Fruit fly (Drosophila melanogaster): ENCODE results near the gene mtSSB.
A peak's percentile ranks its signal among the peaks of the same experiment; 100 is the strongest.

mtSSB gene

dm6 chr3R:16228719-16229704 lies 24.0 kb upstream of the mtSSB start (continued):
- TF ChIP-seq CG10654 (GFP tag; optimal IDR thresholded peaks at IDR 0.05) (no peak), CG10959 (GFP tag; IDR thresholded peaks at IDR 0.05) (no peak), HHEX (GFP tag; optimal IDR thresholded peaks at IDR 0.05) (no peak), dysf (GFP tag; IDR thresholded peaks at IDR 0.05) (no peak), hkb (optimal IDR thresholded peaks at IDR 0.05) (no peak), hkb (GFP tag; IDR thresholded peaks at IDR 0.05) (no peak), CG6854 (GFP tag; optimal IDR thresholded peaks at IDR 0.05) (no peak), CG34224 (GFP tag; IDR thresholded peaks at IDR 0.05; ENCODE audit: partially characterized antibody) (no peak), B-H2 (GFP tag; optimal IDR thresholded peaks at IDR 0.05) (no peak), CG10274 (GFP tag; optimal IDR thresholded peaks at IDR 0.05) (no peak), Side (GFP tag; optimal IDR thresholded peaks at IDR 0.05) (no peak), sd (tag; optimal IDR thresholded peaks at IDR 0.05) (peak; percentile 7), org-1 (GFP tag; optimal IDR thresholded peaks at IDR 0.05) (no peak), run (tag; optimal IDR thresholded peaks at IDR 0.05) (peak; percentile 16), CG12071 (GFP tag; optimal IDR thresholded peaks at IDR 0.05) (no peak), Dref (GFP tag; IDR thresholded peaks at IDR 0.05) (no peak), CG8359 (GFP tag; optimal IDR thresholded peaks at IDR 0.05; ENCODE audit: borderline replicate concordance) (no peak), Aef1 (GFP tag; IDR thresholded peaks at IDR 0.05) (no peak), bsh (GFP tag; optimal IDR thresholded peaks at IDR 0.05) (no peak), kah (GFP tag; optimal IDR thresholded peaks at IDR 0.05) (peak; percentile 92), slp2 (GFP tag; optimal IDR thresholded peaks at IDR 0.05) (no peak), CG2889 (GFP tag; IDR thresholded peaks at IDR 0.05) (no peak), CG3407 (GFP tag; optimal IDR thresholded peaks at IDR 0.05) (no peak), trem (tag; optimal IDR thresholded peaks at IDR 0.05) (no peak), CG10565 (GFP tag; optimal IDR thresholded peaks at IDR 0.05) (no peak), HmgZ (tag; optimal IDR thresholded peaks at IDR 0.05) (no peak), CG11093 (GFP tag; IDR thresholded peaks at IDR 0.05) (no peak), cas (GFP tag; IDR thresholded peaks at IDR 0.05) (no peak), CG13296 (GFP tag; optimal IDR thresholded peaks at IDR 0.05) (no peak), CG1529 (GFP tag; optimal IDR thresholded peaks at IDR 0.05) (no peak), CG14965 (GFP tag; optimal IDR thresholded peaks at IDR 0.05; ENCODE audit: borderline replicate concordance) (no peak), CG10209 (GFP tag; optimal IDR thresholded peaks at IDR 0.05) (no peak), Deaf1 (tag; optimal IDR thresholded peaks at IDR 0.05) (peak; percentile 5), nerfin-1 (tag; optimal IDR thresholded peaks at IDR 0.05) (peak; percentile 54), repo (GFP tag; optimal IDR thresholded peaks at IDR 0.05) (no peak), TFAM (GFP tag; optimal IDR thresholded peaks at IDR 0.05) (no peak), eve (GFP tag; optimal IDR thresholded peaks at IDR 0.05) (peak in 1 of 2 experiments; percentile 73), NfI (GFP tag; optimal IDR thresholded peaks at IDR 0.05) (no peak), fd3F (GFP tag; optimal IDR thresholded peaks at IDR 0.05) (no peak), insv (GFP tag; optimal IDR thresholded peaks at IDR 0.05) (no peak), Rx (GFP tag; IDR thresholded peaks at IDR 0.05) (no peak), CG42726 (GFP tag; IDR thresholded peaks at IDR 0.05; ENCODE audit: partially characterized antibody) (no peak), HLHmδ (GFP tag; optimal IDR thresholded peaks at IDR 0.05) (peak; percentile 36), Asciz (GFP tag; optimal IDR thresholded peaks at IDR 0.05) (no peak), Vsx1 (GFP tag; optimal IDR thresholded peaks at IDR 0.05) (peak; percentile 18), lola (GFP tag; optimal IDR thresholded peaks at IDR 0.05) (no peak), Fer3 (tag; optimal IDR thresholded peaks at IDR 0.05) (no peak), Sry-δ (GFP tag; optimal IDR thresholded peaks at IDR 0.05) (no peak)

Data from whole organism, embryonic.